Fruit fly (Drosophila melanogaster): Measurements from ENCODE around the gene Ptip.

Gene Ptip

dm6 chr3L:14071621-14072020 lies 42.7 kb upstream of the Ptip start, which contains the start of gene Pex1 (continued):
- TF ChIP-seq CG7987 (GFP tag; optimal IDR thresholded peaks at IDR 0.05) (peak; percentile 6), pnt (GFP tag; optimal IDR thresholded peaks at IDR 0.05) (no peak), PHDP (tag; optimal IDR thresholded peaks at IDR 0.05) (no peak), Chrac-16 (GFP tag; optimal IDR thresholded peaks at IDR 0.05) (no peak), rib (GFP tag; IDR thresholded peaks at IDR 0.05) (peak; percentile 58), trh (GFP tag; optimal IDR thresholded peaks at IDR 0.05) (no peak), CG14441 (GFP tag; IDR thresholded peaks at IDR 0.05) (no peak), CG3065 (GFP tag; optimal IDR thresholded peaks at IDR 0.05) (no peak), Hr78 (GFP tag; optimal IDR thresholded peaks at IDR 0.05) (no peak), CG2712 (tag; optimal IDR thresholded peaks at IDR 0.05) (peak; percentile 35), shn (GFP tag; optimal IDR thresholded peaks at IDR 0.05) (no peak), prd (optimal IDR thresholded peaks at IDR 0.05) (no peak), prd (GFP tag; IDR thresholded peaks at IDR 0.05) (0 out of 3 replicates have a peak, but pooled peaks have one; percentile 18), CG14710 (tag; optimal IDR thresholded peaks at IDR 0.05) (peak; percentile 40), ind (GFP tag; optimal IDR thresholded peaks at IDR 0.05) (no peak), CG12219 (GFP tag; optimal IDR thresholded peaks at IDR 0.05) (no peak), CG3407 (GFP tag; optimal IDR thresholded peaks at IDR 0.05) (no peak), Dek (tag; optimal IDR thresholded peaks at IDR 0.05) (no peak), CG10654 (GFP tag; optimal IDR thresholded peaks at IDR 0.05) (peak; percentile 0), CG10267 (tag; optimal IDR thresholded peaks at IDR 0.05) (peak; percentile 50), Awh (GFP tag; IDR thresholded peaks at IDR 0.05) (no peak), sim (GFP tag; IDR thresholded peaks at IDR 0.05) (no peak), Dad (GFP tag; optimal IDR thresholded peaks at IDR 0.05) (no peak), fd102C (GFP tag; optimal IDR thresholded peaks at IDR 0.05) (no peak), sr (GFP tag; IDR thresholded peaks at IDR 0.05) (no peak), ro (GFP tag; IDR thresholded peaks at IDR 0.05) (no peak), gt (GFP tag; IDR thresholded peaks at IDR 0.05) (no peak), tgo (GFP tag; IDR thresholded peaks at IDR 0.05) (no peak; the same call in 2 of the 3 replicates), Hr39 (optimal IDR thresholded peaks at IDR 0.05) (no peak), hth (optimal IDR thresholded peaks at IDR 0.05) (no peak), jing (GFP tag; optimal IDR thresholded peaks at IDR 0.05) (no peak), chm (GFP tag; IDR thresholded peaks at IDR 0.05) (no peak), CG6654 (GFP tag; optimal IDR thresholded peaks at IDR 0.05) (no peak), ssp (GFP tag; IDR thresholded peaks at IDR 0.05) (no peak), CG7786 (GFP tag; optimal IDR thresholded peaks at IDR 0.05) (no peak), trem (tag; optimal IDR thresholded peaks at IDR 0.05) (peak; percentile 35), Myb (GFP tag; optimal IDR thresholded peaks at IDR 0.05) (peak; percentile 94), Kr (GFP tag; optimal IDR thresholded peaks at IDR 0.05) (no peak), hkb (optimal IDR thresholded peaks at IDR 0.05) (no peak), hkb (GFP tag; IDR thresholded peaks at IDR 0.05) (no peak), CG12071 (GFP tag; optimal IDR thresholded peaks at IDR 0.05) (no peak), CG1529 (GFP tag; optimal IDR thresholded peaks at IDR 0.05) (no peak), CG10543 (GFP tag; optimal IDR thresholded peaks at IDR 0.05) (no peak), jigr1 (GFP tag; IDR thresholded peaks at IDR 0.05) (no peak), CG12744 (GFP tag; optimal IDR thresholded peaks at IDR 0.05) (no peak), CG10147 (GFP tag; optimal IDR thresholded peaks at IDR 0.05) (no peak), CG6854 (GFP tag; optimal IDR thresholded peaks at IDR 0.05) (no peak), gcm (GFP tag; optimal IDR thresholded peaks at IDR 0.05) (no peak), CG8290 (GFP tag; optimal IDR thresholded peaks at IDR 0.05) (no peak), CG8290 (tag; optimal IDR thresholded peaks at IDR 0.05) (no peak), CG11085 (GFP tag; IDR thresholded peaks at IDR 0.05) (no peak), CG1024 (GFP tag; IDR thresholded peaks at IDR 0.05) (no peak; the same call in 1 of the 2 replicates), CkIIα-i1 (GFP tag; IDR thresholded peaks at IDR 0.05) (no peak), CG3726 (GFP tag; IDR thresholded peaks at IDR 0.05) (no peak)
